Worm (Caenorhabditis elegans) whole organism, L4 larva: ENCODE data around the gene T01C8.3.

Source experiments
- F10B5.3 ChIP-seq: sonication (generic microtip); optimal IDR thresholded peaks from 2 replicates; lab custom pipeline; 2016; ENCODE audit warnings: mild to moderate bottlenecking, missing genetic modification characterization, missing compliant biosample characterization
- F26F4.8 ChIP-seq: fragments of 200-800 bp; sonication (Bioruptor generic); conservative IDR thresholded peaks from 2 replicates; pipeline ENCODE4 v1.3.6; 2022; ENCODE audit warnings: missing genetic modification characterization, missing compliant biosample characterization
- F44E2.7 ChIP-seq: fragments of 200-800 bp; sonication (Bioruptor generic); IDR thresholded peaks from 2 replicates; pipeline ENCODE4 v2.1.2; 2022; ENCODE audit warnings: missing genetic modification characterization, missing compliant biosample characterization
- F49E8.2 ChIP-seq: sonication (generic microtip); optimal IDR thresholded peaks from 2 replicates; lab custom pipeline; 2016; ENCODE audit warnings: missing compliant biosample characterization, mild to moderate bottlenecking, missing genetic modification characterization, borderline replicate concordance
- R02D3.7 ChIP-seq: fragments of 150-350 bp; sonication (generic microtip); optimal IDR thresholded peaks from 3 replicates; lab custom pipeline; 2014; ENCODE audit warnings: missing biosample characterization, missing genetic modification characterization
- T20F7.1 ChIP-seq: fragments of 200-800 bp; sonication (Bioruptor generic); optimal IDR thresholded peaks from 2 replicates; lab custom pipeline; 2018; ENCODE audit warnings: mild to moderate bottlenecking, missing genetic modification characterization, missing compliant biosample characterization
- Y48G9A.11 ChIP-seq: fragments of 200-800 bp; sonication (Bioruptor generic); IDR thresholded peaks from 2 replicates; pipeline ENCODE4 v1.3.6; 2022; ENCODE audit warnings: missing genetic modification reagents, missing genetic modification characterization, missing compliant biosample characterization
- ZK546.5 ChIP-seq, 2 experiments: sonication (generic microtip); optimal IDR thresholded peaks; 2 replicates each; lab custom pipeline; 2017; ENCODE audit warnings: missing biosample characterization in 2 of 2, missing genetic modification characterization in 2 of 2
- aly-2 ChIP-seq: sonication (generic microtip); optimal IDR thresholded peaks from 2 replicates; lab custom pipeline; 2018; ENCODE audit warnings: missing biosample characterization, missing genetic modification characterization
- ama-1 ChIP-seq: fragments of 150-350 bp; optimal IDR thresholded peaks from 2 replicates; lab custom pipeline; 2014; ENCODE audit warnings: inconsistent platforms, mixed read lengths
- arid-1 ChIP-seq: fragments of 200-800 bp; sonication (Bioruptor generic); conservative IDR thresholded peaks from 2 replicates; pipeline ENCODE4 v1.3.6; 2022; ENCODE audit warnings: missing genetic modification reagents, missing genetic modification characterization, missing compliant biosample characterization
- ceh-20 ChIP-seq: fragments of 200-800 bp; sonication (Bioruptor generic); IDR thresholded peaks from 2 replicates; pipeline ENCODE4 v1.3.6; 2022; ENCODE audit warnings: missing genetic modification reagents, missing genetic modification characterization, missing compliant biosample characterization
- ceh-28 ChIP-seq: fragments of 150-350 bp; optimal IDR thresholded peaks from 2 replicates; lab custom pipeline; 2014; ENCODE audit warnings: missing biosample characterization, missing genetic modification reagents, missing genetic modification characterization
- ceh-32 ChIP-seq: sonication (generic microtip); optimal IDR thresholded peaks from 2 replicates; lab custom pipeline; 2016; ENCODE audit warnings: mild to moderate bottlenecking, missing genetic modification characterization, missing compliant biosample characterization; ENCODE audit not compliant: poor library complexity
- ceh-62 ChIP-seq: sonication (generic microtip); optimal IDR thresholded peaks from 2 replicates; lab custom pipeline; 2017; ENCODE audit warnings: missing biosample characterization, missing genetic modification characterization
- daf-12 ChIP-seq: fragments of 150-350 bp; optimal IDR thresholded peaks from 2 replicates; lab custom pipeline; 2014; ENCODE audit warnings: missing biosample characterization, missing genetic modification reagents, missing genetic modification characterization
- daf-19 ChIP-seq: fragments of 200-800 bp; sonication (Bioruptor generic); conservative IDR thresholded peaks from 2 replicates; pipeline ENCODE4 v1.3.6; 2022; ENCODE audit warnings: missing genetic modification characterization, missing compliant biosample characterization
- dmd-6 ChIP-seq: fragments of 200-800 bp; sonication (Bioruptor generic); IDR thresholded peaks from 2 replicates; pipeline ENCODE4 v1.3.6; 2022; ENCODE audit warnings: missing genetic modification reagents, missing genetic modification characterization, missing compliant biosample characterization
- dmd-9 ChIP-seq: fragments of 200-800 bp; sonication (Bioruptor generic); IDR thresholded peaks from 2 replicates; pipeline ENCODE4 v1.3.6; 2022; ENCODE audit warnings: missing genetic modification reagents, missing genetic modification characterization, missing compliant biosample characterization
- dpl-1 ChIP-seq: fragments of 150-350 bp; optimal IDR thresholded peaks from 2 replicates; lab custom pipeline; 2014; ENCODE audit warnings: missing biosample characterization, missing genetic modification reagents, missing genetic modification characterization
- dve-1 ChIP-seq: sonication (generic microtip); optimal IDR thresholded peaks from 2 replicates; lab custom pipeline; 2017; ENCODE audit warnings: antibody characterized with exemption, mild to moderate bottlenecking, missing genetic modification characterization, missing compliant biosample characterization; ENCODE audit not compliant: insufficient read depth
- egl-43 ChIP-seq: fragments of 200-800 bp; sonication (Bioruptor generic); IDR thresholded peaks from 2 replicates; pipeline ENCODE4 v1.3.6; 2022; ENCODE audit warnings: missing genetic modification reagents, missing genetic modification characterization, missing compliant biosample characterization
- gei-8 ChIP-seq: fragments of 200-800 bp; sonication (Bioruptor generic); optimal IDR thresholded peaks from 2 replicates; lab custom pipeline; 2018; ENCODE audit warnings: mild to moderate bottlenecking, missing genetic modification characterization, missing compliant biosample characterization
- hif-1 ChIP-seq, 2 experiments: sonication (generic microtip); optimal IDR thresholded peaks; 2 replicates each; lab custom pipeline; 2016 to 2017; ENCODE audit warnings: missing compliant biosample characterization in 2 of 2, missing genetic modification characterization in 2 of 2, missing genetic modification reagents in 2 of 2, missing genotype in 2 of 2, mild to moderate bottlenecking in 1 of 2
- hlh-11 ChIP-seq: fragments of 200-800 bp; sonication (Bioruptor generic); optimal IDR thresholded peaks from 2 replicates; lab custom pipeline; 2018; ENCODE audit warnings: mild to moderate bottlenecking, missing genetic modification characterization, missing compliant biosample characterization
- hlh-30 ChIP-seq: sonication (generic microtip); optimal IDR thresholded peaks from 2 replicates; lab custom pipeline; 2017; ENCODE audit warnings: antibody characterized with exemption, mild to moderate bottlenecking, missing genetic modification characterization, missing compliant biosample characterization; ENCODE audit not compliant: insufficient read depth
- hmg-1.1 ChIP-seq: fragments of 200-800 bp; sonication (Bioruptor generic); IDR thresholded peaks from 2 replicates; pipeline ENCODE4 v1.3.6; 2022; ENCODE audit warnings: missing genetic modification reagents, missing genetic modification characterization, missing compliant biosample characterization
- lin-1 ChIP-seq: fragments of 200-800 bp; sonication (Bioruptor generic); IDR thresholded peaks from 2 replicates; pipeline ENCODE4 v1.3.6; 2022; ENCODE audit warnings: missing genetic modification reagents, missing genetic modification characterization, missing compliant biosample characterization
- lin-13 ChIP-seq: fragments of 150-350 bp; optimal IDR thresholded peaks from 2 replicates; lab custom pipeline; 2014; ENCODE audit warnings: missing biosample characterization, missing genetic modification reagents, missing genetic modification characterization
- lin-29 ChIP-seq: fragments of 200-800 bp; sonication (Bioruptor generic); IDR thresholded peaks from 2 replicates; pipeline ENCODE4 v1.3.6; 2022; ENCODE audit warnings: missing genetic modification reagents, missing genetic modification characterization, missing compliant biosample characterization
- lsy-2 ChIP-seq, 2 experiments: fragments of 150-350 bp in 1 of 2; sonication (generic microtip) in 1 of 2; optimal IDR thresholded peaks; 2 replicates each; lab custom pipeline; 2014 to 2017; ENCODE audit warnings: missing biosample characterization in 2 of 2, missing genetic modification characterization in 2 of 2
- madf-5 ChIP-seq, 2 experiments: fragments of 200-800 bp; sonication (Bioruptor generic); IDR thresholded peaks; 2 replicates each; pipeline ENCODE4 v1.3.6; 2022; ENCODE audit warnings: missing compliant biosample characterization in 2 of 2, missing genetic modification characterization in 2 of 2
- mdt-29 ChIP-seq: fragments of 200-800 bp; sonication (Bioruptor generic); IDR thresholded peaks from 2 replicates; pipeline ENCODE4 v1.3.6; 2022; ENCODE audit warnings: missing genetic modification reagents, missing genetic modification characterization, missing compliant biosample characterization
- mxl-3 ChIP-seq: fragments of 200-800 bp; sonication (Bioruptor generic); optimal IDR thresholded peaks from 2 replicates; lab custom pipeline; 2018; ENCODE audit warnings: mild to moderate bottlenecking, missing genetic modification characterization, missing compliant biosample characterization
- nhr-10 ChIP-seq: fragments of 150-350 bp; optimal IDR thresholded peaks from 2 replicates; lab custom pipeline; 2014; ENCODE audit warnings: missing biosample characterization, missing genetic modification characterization
- nhr-11 ChIP-seq: fragments of 150-350 bp; optimal IDR thresholded peaks from 2 replicates; lab custom pipeline; 2014; ENCODE audit warnings: missing biosample characterization, missing genetic modification characterization
- nhr-42 ChIP-seq: fragments of 200-800 bp; sonication (Bioruptor generic); IDR thresholded peaks from 2 replicates; pipeline ENCODE4 v1.3.6; 2022; ENCODE audit warnings: missing genetic modification characterization, missing compliant biosample characterization
- nhr-48 ChIP-seq: sonication (generic microtip); optimal IDR thresholded peaks from 2 replicates; lab custom pipeline; 2016; ENCODE audit warnings: mild to moderate bottlenecking, missing genetic modification characterization, missing compliant biosample characterization
- nhr-76 ChIP-seq: fragments of 150-350 bp; optimal IDR thresholded peaks from 2 replicates; lab custom pipeline; 2014; ENCODE audit warnings: missing biosample characterization, missing genetic modification characterization
- pha-4 ChIP-seq, 2 experiments: fragments of 150-350 bp in 1 of 2; fragments of 200-800 bp in 1 of 2; sonication (Bioruptor generic) in 1 of 2; IDR thresholded peaks in 1 of 2; optimal IDR thresholded peaks in 1 of 2; 2 replicates each; pipeline versions ENCODE4 v1.3.6 to Lab custom; 2014 to 2022; ENCODE audit warnings: missing genetic modification characterization in 2 of 2, missing genetic modification reagents in 2 of 2, missing biosample characterization in 1 of 2, missing compliant biosample characterization in 1 of 2
- php-3 ChIP-seq: fragments of 200-800 bp; sonication (Bioruptor generic); IDR thresholded peaks from 2 replicates; pipeline ENCODE4 v1.3.6; 2022; ENCODE audit warnings: missing genetic modification reagents, missing genetic modification characterization, missing compliant biosample characterization
- pqm-1 ChIP-seq: sonication (generic microtip); optimal IDR thresholded peaks from 2 replicates; lab custom pipeline; 2017; ENCODE audit warnings: missing biosample characterization, missing genetic modification characterization
- rbr-2 ChIP-seq: sonication (generic microtip); optimal IDR thresholded peaks from 2 replicates; lab custom pipeline; 2016; ENCODE audit warnings: missing genotype, missing genetic modification characterization, missing compliant biosample characterization
- skn-1 ChIP-seq: fragments of 150-350 bp; optimal IDR thresholded peaks from 2 replicates; lab custom pipeline; 2014; ENCODE audit warnings: missing biosample characterization, missing genetic modification characterization
- snpc-1.2 ChIP-seq: fragments of 200-800 bp; sonication (Bioruptor generic); IDR thresholded peaks from 2 replicates; pipeline ENCODE4 v1.3.6; 2022; ENCODE audit warnings: missing genetic modification reagents, missing genetic modification characterization, missing compliant biosample characterization
- snpc-4 ChIP-seq: fragments of 150-350 bp; optimal IDR thresholded peaks from 2 replicates; lab custom pipeline; 2014; ENCODE audit warnings: missing biosample characterization, missing genetic modification characterization
- tra-1 ChIP-seq: fragments of 200-800 bp; sonication (Bioruptor generic); IDR thresholded peaks from 2 replicates; pipeline ENCODE4 v1.3.6; 2022; ENCODE audit warnings: missing genetic modification reagents, missing genetic modification characterization, missing compliant biosample characterization
- zfp-2 ChIP-seq: sonication (generic microtip); optimal IDR thresholded peaks from 2 replicates; lab custom pipeline; 2016; ENCODE audit warnings: mild to moderate bottlenecking, missing genetic modification characterization, missing compliant biosample characterization
- zfp-3 ChIP-seq: fragments of 200-800 bp; sonication (Bioruptor generic); conservative IDR thresholded peaks from 2 replicates; pipeline ENCODE4 v1.3.6; 2022; ENCODE audit warnings: missing genetic modification reagents, missing genetic modification characterization, missing compliant biosample characterization
- ztf-7 ChIP-seq: fragments of 150-350 bp; optimal IDR thresholded peaks from 2 replicates; lab custom pipeline; 2014; ENCODE audit warnings: missing biosample characterization, missing genetic modification characterization

T01C8.3 gene

DNA sequence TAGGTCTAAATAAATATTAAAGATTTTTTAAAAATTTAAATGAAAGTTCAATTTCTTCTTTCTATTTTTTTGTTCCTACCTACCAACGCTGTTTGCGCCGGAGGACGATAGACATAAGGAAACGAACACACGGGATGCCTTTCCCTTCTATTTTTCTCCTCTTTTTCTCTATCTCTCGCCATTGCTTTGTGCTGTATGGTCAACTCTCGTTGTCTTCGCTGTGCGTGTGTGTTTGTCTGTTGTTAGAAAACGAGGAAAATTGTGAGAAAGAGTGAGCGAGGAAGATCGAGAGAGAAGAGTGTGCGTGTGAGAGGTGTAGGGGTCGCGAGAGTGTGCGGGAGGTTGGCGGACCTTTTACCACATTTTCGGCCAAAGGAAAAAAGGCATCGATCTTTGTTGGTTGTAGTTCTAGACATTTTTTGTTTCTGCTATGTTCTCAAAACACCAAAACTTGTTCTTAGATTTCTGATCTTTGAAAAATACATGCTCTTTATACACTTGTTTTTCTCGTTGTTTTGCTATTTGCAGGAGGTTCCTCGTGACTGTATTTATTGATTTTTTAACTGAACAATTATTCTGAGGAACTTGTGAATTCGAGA, 16.2 kb upstream of the T01C8.3 start (continued):
- TF ChIP-seq skn-1 (tag; lab: Kevin White, UChicago) (no peak), mdt-29 (GFP tag; lab: Robert Waterston, UW) (no peak), egl-43 (0 out of 2 replicates have a peak, but pooled peaks have one; percentile 41), dve-1 (tag; lab: Kevin White, UChicago) (peak; percentile 19), hif-1 (tag; optimal IDR thresholded peaks at IDR 0.05; lab: Kevin White, UChicago) (peak in 1 of 2 experiments; percentile 23), gei-8 (GFP tag; lab: Kevin White, UChicago) (no peak), F26F4.8 (GFP tag; lab: Robert Waterston, UW) (no peak), lsy-2 (tag; optimal IDR thresholded peaks at IDR 0.05; lab: Kevin White, UChicago) (peak in 1 of 2 experiments; percentile 65), R02D3.7 (tag; lab: Kevin White, UChicago) (no peak), lin-1 (GFP tag; lab: Robert Waterston, UW) (no peak), nhr-11 (tag; lab: Kevin White, UChicago) (peak; percentile 12), rbr-2 (tag; lab: Kevin White, UChicago) (peak; percentile 68), F44E2.7 (GFP tag; lab: Robert Waterston, UW) (no peak), nhr-10 (tag; lab: Kevin White, UChicago) (no peak), T20F7.1 (GFP tag; lab: Kevin White, UChicago) (no peak), dpl-1 (no peak), ztf-7 (tag; lab: Kevin White, UChicago) (no peak), daf-19 (GFP tag; lab: Robert Waterston, UW) (no peak), snpc-4 (tag; lab: Kevin White, UChicago) (no peak), madf-5 (GFP tag; IDR thresholded peaks at IDR 0.05; lab: Robert Waterston, UW) (no peak), ZK546.5 (tag; optimal IDR thresholded peaks at IDR 0.05; lab: Kevin White, UChicago) (no peak), ceh-32 (tag; lab: Kevin White, UChicago) (no peak), dmd-9 (GFP tag; lab: Robert Waterston, UW) (no peak), hlh-11 (tag; lab: Kevin White, UChicago) (peak; percentile 18), ceh-28 (tag; lab: Kevin White, UChicago) (no peak), zfp-3 (GFP tag; lab: Robert Waterston, UW) (no peak), pha-4 (GFP tag; IDR thresholded peaks at IDR 0.05; lab: Robert Waterston, UW) (no peak), pha-4 (tag; optimal IDR thresholded peaks at IDR 0.05; lab: Kevin White, UChicago) (peak; percentile 39), ama-1 (lab: Kevin White, UChicago) (no peak), nhr-48 (tag; lab: Kevin White, UChicago) (no peak), mxl-3 (GFP tag; lab: Kevin White, UChicago) (peak; percentile 81), ceh-20 (GFP tag; lab: Robert Waterston, UW) (no peak), nhr-42 (GFP tag; lab: Robert Waterston, UW) (no peak), dmd-6 (GFP tag; lab: Robert Waterston, UW) (peak; percentile 21; the same call in 1 of the 2 replicates), lin-29 (GFP tag; lab: Robert Waterston, UW) (no peak), nhr-76 (tag; lab: Kevin White, UChicago) (no peak), hmg-1.1 (GFP tag; lab: Robert Waterston, UW) (peak; percentile 72), F49E8.2 (no peak), F10B5.3 (tag; lab: Kevin White, UChicago) (no peak), tra-1 (GFP tag; lab: Robert Waterston, UW) (no peak), Y48G9A.11 (no peak), pqm-1 (tag; lab: Kevin White, UChicago) (no peak), zfp-2 (tag; lab: Kevin White, UChicago) (no peak), php-3 (GFP tag; lab: Robert Waterston, UW) (no peak), daf-12 (tag; lab: Kevin White, UChicago) (no peak), hlh-30 (tag; lab: Kevin White, UChicago) (peak; percentile 71), lin-13 (GFP tag; lab: Kevin White, UChicago) (peak; percentile 2), snpc-1.2 (GFP tag; lab: Robert Waterston, UW) (no peak), ceh-62 (tag; lab: Kevin White, UChicago) (no peak), arid-1 (GFP tag; lab: Robert Waterston, UW) (no peak), aly-2 (tag; lab: Kevin White, UChicago) (no peak)
